Worm (Caenorhabditis elegans): ENCODE results near the gene cgr-1.

cgr-1 gene

DNA sequence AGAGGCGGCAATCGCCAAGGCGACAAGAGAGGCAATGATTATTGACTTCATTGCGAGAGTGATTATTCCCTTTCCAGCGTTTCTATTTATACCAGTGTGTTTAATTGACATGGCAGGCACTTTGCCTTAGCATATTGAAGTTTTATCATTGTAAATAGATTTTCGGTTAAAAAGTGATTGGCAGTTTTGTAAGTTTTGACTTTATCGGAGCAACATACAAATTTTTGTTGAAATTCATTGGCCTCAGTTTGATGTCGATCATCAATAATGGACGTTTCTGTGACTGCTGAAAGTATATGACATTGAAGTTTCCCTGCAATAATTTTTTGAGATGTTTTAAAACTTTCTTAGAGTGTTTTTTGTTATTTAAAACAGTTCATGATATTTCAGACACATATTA is 27.8 kb downstream of the cgr-1 start, which contains the start of gene vit-3:
TSS of gene vit-3 (minus strand) at position 60 of the 400 bp plus-strand sequence.
- TF ChIP-seq unc-39 (tag; optimal IDR thresholded peaks at IDR 0.05) (no peak), zip-8 (tag; optimal IDR thresholded peaks at IDR 0.05) (no peak), lin-32 (GFP tag; optimal IDR thresholded peaks at IDR 0.05) (no peak), ceh-39 (tag; optimal IDR thresholded peaks at IDR 0.05) (no peak), nhr-2 (tag; optimal IDR thresholded peaks at IDR 0.05) (no peak), nhr-237 (tag; optimal IDR thresholded peaks at IDR 0.05) (no peak), ham-2 (GFP tag; optimal IDR thresholded peaks at IDR 0.05) (no peak), snpc-4 (tag; optimal IDR thresholded peaks at IDR 0.05) (no peak), mep-1 (tag; optimal IDR thresholded peaks at IDR 0.05) (no peak), nhr-76 (tag; optimal IDR thresholded peaks at IDR 0.05) (no peak), lin-13 (tag; optimal IDR thresholded peaks at IDR 0.05) (no peak), nhr-28 (tag; optimal IDR thresholded peaks at IDR 0.05) (no peak), elt-3 (tag; optimal IDR thresholded peaks at IDR 0.05) (no peak), tbx-8 (GFP tag; optimal IDR thresholded peaks at IDR 0.05) (no peak)

DNA sequence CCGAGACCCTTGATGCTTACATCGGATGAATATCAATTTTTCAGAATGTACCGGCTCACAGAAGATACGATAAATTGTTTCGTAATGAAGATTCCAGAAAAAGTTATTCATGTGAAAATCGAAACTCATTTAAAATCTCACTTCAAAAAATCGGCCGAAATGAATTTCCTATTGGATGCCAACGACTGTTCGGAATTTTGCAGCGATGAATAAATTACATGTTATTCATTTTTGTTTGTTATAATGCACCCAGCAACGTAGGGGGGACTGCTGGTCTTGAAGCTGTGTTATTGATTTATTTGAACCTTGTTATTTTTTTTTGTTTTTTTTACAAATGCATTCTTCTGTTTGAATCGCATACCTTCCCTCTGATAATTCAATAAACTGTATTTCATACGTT is 33.4 kb downstream of the cgr-1 start:
- no peak for TF ChIP-seq hlh-1 (tag; optimal IDR thresholded peaks at IDR 0.05)
- no peak for TF ChIP-seq ces-1 (GFP tag; optimal IDR thresholded peaks at IDR 0.05)
- TF ChIP-seq elt-1 (tag; optimal IDR thresholded peaks at IDR 0.05; ENCODE audit: borderline replicate concordance, insufficient read depth) = no peak
- no peak for TF ChIP-seq tbx-8 (GFP tag; optimal IDR thresholded peaks at IDR 0.05)
- no peak for TF ChIP-seq nhr-12 (tag; optimal IDR thresholded peaks at IDR 0.05)
- TF ChIP-seq ceh-39 (tag; optimal IDR thresholded peaks at IDR 0.05) = no peak
- no peak for TF ChIP-seq mep-1 (tag; optimal IDR thresholded peaks at IDR 0.05)
- TF ChIP-seq bed-3 (GFP tag; optimal IDR thresholded peaks at IDR 0.05) = no peak
- TF ChIP-seq M03D4.4 (tag; optimal IDR thresholded peaks at IDR 0.05) = no peak
- TF ChIP-seq lin-13 (tag; optimal IDR thresholded peaks at IDR 0.05) = no peak
- TF ChIP-seq snpc-4 (tag; optimal IDR thresholded peaks at IDR 0.05) = no peak
- no peak for TF ChIP-seq unc-62 (GFP tag; optimal IDR thresholded peaks at IDR 0.05)
- TF ChIP-seq zip-8 (tag; optimal IDR thresholded peaks at IDR 0.05) = no peak

DNA sequence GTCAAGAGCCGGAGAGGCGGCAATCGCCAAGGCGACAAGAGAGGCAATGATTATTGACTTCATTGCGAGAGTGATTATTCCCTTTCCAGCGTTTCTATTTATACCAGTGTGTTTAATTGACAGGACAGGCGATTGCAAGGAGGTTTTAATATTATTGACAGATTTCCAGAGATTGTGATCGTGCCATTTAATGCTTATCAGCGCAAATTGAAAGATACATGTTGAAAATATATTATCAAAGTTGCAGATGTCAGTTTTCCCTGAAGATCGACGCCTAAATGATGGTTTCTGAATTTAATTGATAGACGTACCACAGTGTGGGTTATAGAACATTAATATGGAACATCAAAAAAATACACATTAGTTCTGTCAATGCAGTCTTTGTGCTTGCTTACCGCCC is 36.4 kb downstream of the cgr-1 start, which contains the start of gene vit-4:
TSS of gene vit-4 (minus strand) at position 63 of the 400 bp plus-strand sequence.
- TF ChIP-seq nhr-28 (tag; optimal IDR thresholded peaks at IDR 0.05) (no peak), ham-2 (GFP tag; optimal IDR thresholded peaks at IDR 0.05) (no peak), snpc-4 (tag; optimal IDR thresholded peaks at IDR 0.05) (no peak), elt-3 (tag; optimal IDR thresholded peaks at IDR 0.05) (no peak), ceh-83 (GFP tag; optimal IDR thresholded peaks at IDR 0.05) (no peak), unc-39 (tag; optimal IDR thresholded peaks at IDR 0.05) (no peak), lin-32 (GFP tag; optimal IDR thresholded peaks at IDR 0.05) (no peak), lin-13 (tag; optimal IDR thresholded peaks at IDR 0.05) (no peak), elt-1 (tag; optimal IDR thresholded peaks at IDR 0.05; ENCODE audit: borderline replicate concordance, insufficient read depth) (no peak), nhr-76 (tag; optimal IDR thresholded peaks at IDR 0.05) (no peak), nhr-237 (tag; optimal IDR thresholded peaks at IDR 0.05) (no peak), drap-1 (GFP tag; optimal IDR thresholded peaks at IDR 0.05) (no peak), nhr-2 (tag; optimal IDR thresholded peaks at IDR 0.05) (no peak), sem-2 (GFP tag; optimal IDR thresholded peaks at IDR 0.05) (no peak), flh-1 (GFP tag; optimal IDR thresholded peaks at IDR 0.05) (no peak), hlh-1 (tag; optimal IDR thresholded peaks at IDR 0.05) (no peak), nhr-12 (tag; optimal IDR thresholded peaks at IDR 0.05) (no peak), pha-4 (tag; optimal IDR thresholded peaks at IDR 0.05) (no peak)

DNA sequence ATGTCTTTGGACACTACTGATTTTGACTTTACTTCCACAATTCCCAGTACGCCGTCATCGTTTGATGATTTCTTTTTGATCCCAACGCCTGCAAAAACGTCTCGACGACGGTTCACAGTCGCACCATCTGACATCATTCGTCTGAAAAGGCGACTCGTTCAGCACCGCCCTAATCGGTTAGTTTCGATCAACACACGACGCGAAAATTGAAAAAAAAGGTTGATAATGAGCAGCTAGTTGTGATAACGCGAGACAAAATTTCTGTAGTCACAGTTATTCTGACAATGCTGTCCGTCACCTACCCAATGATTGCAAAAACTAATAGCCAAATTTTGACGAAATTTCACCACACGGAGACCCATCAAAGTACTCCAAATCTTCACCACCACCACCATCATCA is 44.3 kb downstream of the cgr-1 start:
- TF ChIP-seq ceh-83 (GFP tag; optimal IDR thresholded peaks at IDR 0.05) (no peak), mab-5 (tag; optimal IDR thresholded peaks at IDR 0.05) (no peak), flh-1 (GFP tag; optimal IDR thresholded peaks at IDR 0.05) (no peak), tbx-8 (GFP tag; optimal IDR thresholded peaks at IDR 0.05) (no peak), mls-2 (tag; optimal IDR thresholded peaks at IDR 0.05) (no peak), ztf-11 (tag; optimal IDR thresholded peaks at IDR 0.05) (no peak), nhr-12 (tag; optimal IDR thresholded peaks at IDR 0.05) (no peak), nhr-2 (tag; optimal IDR thresholded peaks at IDR 0.05) (no peak), sem-2 (GFP tag; optimal IDR thresholded peaks at IDR 0.05) (no peak)

DNA sequence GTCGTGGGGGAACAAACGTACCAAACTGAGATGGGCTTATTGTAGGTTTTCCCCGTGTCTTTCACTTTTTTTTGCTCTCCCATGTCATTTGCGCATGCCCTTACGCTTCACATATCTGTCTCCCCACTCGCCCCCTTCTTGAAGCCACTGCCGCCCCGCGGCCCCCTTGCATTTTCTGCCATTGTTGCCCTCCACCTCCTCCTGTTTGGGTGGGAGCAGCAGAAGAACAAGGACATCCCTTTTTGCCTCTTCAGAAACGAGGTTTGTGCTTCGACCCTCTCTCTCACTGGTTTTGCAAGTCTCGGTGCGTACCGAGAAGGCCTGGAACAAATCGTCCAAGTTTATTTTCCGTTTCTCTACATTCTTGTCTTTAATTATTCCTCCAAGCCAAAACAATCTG is 46.1 kb downstream of the cgr-1 start:
- TF ChIP-seq ceh-39 (tag; optimal IDR thresholded peaks at IDR 0.05) (no peak), unc-39 (tag; optimal IDR thresholded peaks at IDR 0.05) (no peak), ces-1 (GFP tag; optimal IDR thresholded peaks at IDR 0.05) (no peak), zip-8 (tag; optimal IDR thresholded peaks at IDR 0.05) (no peak), elt-3 (tag; optimal IDR thresholded peaks at IDR 0.05) (no peak), bed-3 (GFP tag; optimal IDR thresholded peaks at IDR 0.05) (no peak), ham-2 (GFP tag; optimal IDR thresholded peaks at IDR 0.05) (no peak), mab-5 (tag; optimal IDR thresholded peaks at IDR 0.05) (no peak), snpc-4 (tag; optimal IDR thresholded peaks at IDR 0.05) (no peak), nhr-76 (tag; optimal IDR thresholded peaks at IDR 0.05) (no peak), unc-62 (GFP tag; optimal IDR thresholded peaks at IDR 0.05) (no peak), hlh-1 (tag; optimal IDR thresholded peaks at IDR 0.05) (no peak), lsy-2 (tag; optimal IDR thresholded peaks at IDR 0.05) (no peak), nhr-12 (tag; optimal IDR thresholded peaks at IDR 0.05) (no peak), unc-120 (tag; optimal IDR thresholded peaks at IDR 0.05; ENCODE audit: poor library complexity, severe bottlenecking) (no peak), lin-32 (GFP tag; optimal IDR thresholded peaks at IDR 0.05) (no peak), lin-13 (tag; optimal IDR thresholded peaks at IDR 0.05) (no peak)

Data from whole organism, mixed stage, embryonic.